Worm (Caenorhabditis elegans) whole organism, L4 larva: ENCODE results near the gene M01F1.8.

Source experiments
- F26F4.8 ChIP-seq: fragments of 200-800 bp; sonication (Bioruptor generic); conservative IDR thresholded peaks from 2 replicates; pipeline ENCODE4 v1.3.6; 2022; ENCODE audit warnings: missing genetic modification characterization, missing compliant biosample characterization
- R02D3.7 ChIP-seq: fragments of 150-350 bp; sonication (generic microtip); optimal IDR thresholded peaks from 3 replicates; lab custom pipeline; 2014; ENCODE audit warnings: missing biosample characterization, missing genetic modification characterization
- Y105C5A.15 ChIP-seq: fragments of 200-800 bp; sonication (Bioruptor generic); IDR thresholded peaks from 2 replicates; pipeline ENCODE4 v1.3.6; 2022; ENCODE audit warnings: missing genetic modification characterization, missing compliant biosample characterization
- aha-1 ChIP-seq: fragments of 150-350 bp; peaks from one replicate; lab custom pipeline; 2014; ENCODE audit warnings: missing biosample characterization, missing genetic modification characterization
- attf-4 ChIP-seq: sonication (generic microtip); optimal IDR thresholded peaks from 3 replicates; lab custom pipeline; 2017; ENCODE audit warnings: missing biosample characterization, missing genetic modification characterization
- ceh-28 ChIP-seq: fragments of 150-350 bp; optimal IDR thresholded peaks from 2 replicates; lab custom pipeline; 2014; ENCODE audit warnings: missing biosample characterization, missing genetic modification reagents, missing genetic modification characterization
- ceh-32 ChIP-seq: sonication (generic microtip); optimal IDR thresholded peaks from 2 replicates; lab custom pipeline; 2016; ENCODE audit warnings: mild to moderate bottlenecking, missing genetic modification characterization, missing compliant biosample characterization; ENCODE audit not compliant: poor library complexity
- cey-2 ChIP-seq: sonication (generic microtip); optimal IDR thresholded peaks from 3 replicates; lab custom pipeline; 2017; ENCODE audit warnings: missing genetic modification characterization, mild to moderate bottlenecking, missing compliant biosample characterization, antibody characterized with exemption, borderline replicate concordance; ENCODE audit not compliant: insufficient read depth
- daf-12 ChIP-seq: fragments of 150-350 bp; optimal IDR thresholded peaks from 2 replicates; lab custom pipeline; 2014; ENCODE audit warnings: missing biosample characterization, missing genetic modification reagents, missing genetic modification characterization
- daf-16 ChIP-seq, 3 experiments: sonication (generic microtip); optimal IDR thresholded peaks; 2 replicates each; lab custom pipeline; 2016 to 2017; ENCODE audit warnings: missing genetic modification characterization in 3 of 3, missing genetic modification reagents in 3 of 3, mild to moderate bottlenecking in 2 of 3, missing compliant biosample characterization in 2 of 3, missing biosample characterization in 1 of 3, moderate library complexity in 1 of 3
- daf-19 ChIP-seq: fragments of 200-800 bp; sonication (Bioruptor generic); conservative IDR thresholded peaks from 2 replicates; pipeline ENCODE4 v1.3.6; 2022; ENCODE audit warnings: missing genetic modification characterization, missing compliant biosample characterization
- dmd-6 ChIP-seq: fragments of 200-800 bp; sonication (Bioruptor generic); IDR thresholded peaks from 2 replicates; pipeline ENCODE4 v1.3.6; 2022; ENCODE audit warnings: missing genetic modification reagents, missing genetic modification characterization, missing compliant biosample characterization
- dve-1 ChIP-seq: sonication (generic microtip); optimal IDR thresholded peaks from 2 replicates; lab custom pipeline; 2017; ENCODE audit warnings: antibody characterized with exemption, mild to moderate bottlenecking, missing genetic modification characterization, missing compliant biosample characterization; ENCODE audit not compliant: insufficient read depth
- egl-43 ChIP-seq: fragments of 200-800 bp; sonication (Bioruptor generic); IDR thresholded peaks from 2 replicates; pipeline ENCODE4 v1.3.6; 2022; ENCODE audit warnings: missing genetic modification reagents, missing genetic modification characterization, missing compliant biosample characterization
- gei-8 ChIP-seq: fragments of 200-800 bp; sonication (Bioruptor generic); optimal IDR thresholded peaks from 2 replicates; lab custom pipeline; 2018; ENCODE audit warnings: mild to moderate bottlenecking, missing genetic modification characterization, missing compliant biosample characterization
- hif-1 ChIP-seq, 2 experiments: sonication (generic microtip); optimal IDR thresholded peaks; 2 replicates each; lab custom pipeline; 2016 to 2017; ENCODE audit warnings: missing compliant biosample characterization in 2 of 2, missing genetic modification characterization in 2 of 2, missing genetic modification reagents in 2 of 2, missing genotype in 2 of 2, mild to moderate bottlenecking in 1 of 2
- hlh-11 ChIP-seq: fragments of 200-800 bp; sonication (Bioruptor generic); optimal IDR thresholded peaks from 2 replicates; lab custom pipeline; 2018; ENCODE audit warnings: mild to moderate bottlenecking, missing genetic modification characterization, missing compliant biosample characterization
- lim-7 ChIP-seq: fragments of 200-800 bp; sonication (Bioruptor generic); IDR thresholded peaks from 2 replicates; pipeline ENCODE4 v1.3.6; 2022; ENCODE audit warnings: missing genetic modification characterization, missing compliant biosample characterization
- lin-38 ChIP-seq: fragments of 200-800 bp; sonication (Bioruptor generic); IDR thresholded peaks from 2 replicates; pipeline ENCODE4 v1.3.6; 2022; ENCODE audit warnings: missing genetic modification reagents, missing genetic modification characterization, missing compliant biosample characterization
- lin-39 ChIP-seq: fragments of 150-350 bp; optimal IDR thresholded peaks from 2 replicates; lab custom pipeline; 2014; ENCODE audit warnings: missing biosample characterization, missing genetic modification reagents, missing genetic modification characterization
- mdt-29 ChIP-seq: fragments of 200-800 bp; sonication (Bioruptor generic); IDR thresholded peaks from 2 replicates; pipeline ENCODE4 v1.3.6; 2022; ENCODE audit warnings: missing genetic modification reagents, missing genetic modification characterization, missing compliant biosample characterization
- mes-2 ChIP-seq: sonication (generic microtip); optimal IDR thresholded peaks from 2 replicates; lab custom pipeline; 2016; ENCODE audit warnings: missing genotype, mild to moderate bottlenecking, missing genetic modification characterization, missing compliant biosample characterization; ENCODE audit not compliant: poor library complexity, severe bottlenecking
- nhr-237 ChIP-seq: sonication (generic microtip); optimal IDR thresholded peaks from 2 replicates; lab custom pipeline; 2017; ENCODE audit warnings: missing biosample characterization, missing genetic modification characterization
- nhr-28 ChIP-seq: fragments of 150-350 bp; optimal IDR thresholded peaks from 2 replicates; lab custom pipeline; 2014; ENCODE audit warnings: missing biosample characterization, missing genetic modification characterization
- nhr-76 ChIP-seq: fragments of 150-350 bp; optimal IDR thresholded peaks from 2 replicates; lab custom pipeline; 2014; ENCODE audit warnings: missing biosample characterization, missing genetic modification characterization
- php-3 ChIP-seq: fragments of 200-800 bp; sonication (Bioruptor generic); IDR thresholded peaks from 2 replicates; pipeline ENCODE4 v1.3.6; 2022; ENCODE audit warnings: missing genetic modification reagents, missing genetic modification characterization, missing compliant biosample characterization
- pqm-1 ChIP-seq: sonication (generic microtip); optimal IDR thresholded peaks from 2 replicates; lab custom pipeline; 2017; ENCODE audit warnings: missing biosample characterization, missing genetic modification characterization
- sdz-12 ChIP-seq: fragments of 200-800 bp; sonication (Bioruptor generic); optimal IDR thresholded peaks from 2 replicates; lab custom pipeline; 2018; ENCODE audit warnings: mild to moderate bottlenecking, missing genetic modification characterization, missing compliant biosample characterization
- set-16 ChIP-seq: fragments of 200-800 bp; sonication (Bioruptor generic); IDR thresholded peaks from 2 replicates; pipeline ENCODE4 v1.3.6; 2022; ENCODE audit warnings: missing genetic modification reagents, missing genetic modification characterization, missing compliant biosample characterization
- tra-1 ChIP-seq: fragments of 200-800 bp; sonication (Bioruptor generic); IDR thresholded peaks from 2 replicates; pipeline ENCODE4 v1.3.6; 2022; ENCODE audit warnings: missing genetic modification reagents, missing genetic modification characterization, missing compliant biosample characterization
- unc-62 ChIP-seq, 3 experiments: fragments of 150-350 bp in 1 of 3; sonication (generic microtip); optimal IDR thresholded peaks in 2 of 3; peaks in 1 of 3; 1 replicate in 1 of 3; 2 replicates in 2 of 3; lab custom pipeline; 2014 to 2017; ENCODE audit warnings: missing biosample characterization in 3 of 3, missing genetic modification characterization in 3 of 3, missing genetic modification reagents in 3 of 3, missing genotype in 1 of 3
- zfp-3 ChIP-seq: fragments of 200-800 bp; sonication (Bioruptor generic); conservative IDR thresholded peaks from 2 replicates; pipeline ENCODE4 v1.3.6; 2022; ENCODE audit warnings: missing genetic modification reagents, missing genetic modification characterization, missing compliant biosample characterization

M01F1.8 gene

ce11 chrIII:3470973-3471372 is 31.4 kb downstream of the M01F1.8 start:
- TF ChIP-seq daf-16 (GFP tag; optimal IDR thresholded peaks at IDR 0.05; lab: Kevin White, UChicago) (no peak), daf-16 (tag; optimal IDR thresholded peaks at IDR 0.05; lab: Kevin White, UChicago) (peak; percentile 12), mdt-29 (GFP tag; lab: Robert Waterston, UW) (no peak)

ce11 chrIII:3470433-3470832 is 31.9 kb downstream of the M01F1.8 start:
- peak; percentile 40 for TF ChIP-seq hlh-11 (tag; lab: Kevin White, UChicago)
- no peak for TF ChIP-seq set-16 (GFP tag; lab: Robert Waterston, UW)
- no peak for TF ChIP-seq sdz-12 (GFP tag; lab: Kevin White, UChicago)
- TF ChIP-seq lin-38 (GFP tag; lab: Robert Waterston, UW), result no peak
- TF ChIP-seq lin-39 (tag; lab: Kevin White, UChicago), result no peak
- TF ChIP-seq R02D3.7, result no peak
- TF ChIP-seq zfp-3 (GFP tag; lab: Robert Waterston, UW), result no peak
- no peak for TF ChIP-seq egl-43 (GFP tag; lab: Robert Waterston, UW)
- peak; percentile 97 for TF ChIP-seq nhr-28 (tag; lab: Kevin White, UChicago)
- TF ChIP-seq gei-8, result no peak
- TF ChIP-seq ceh-28 (tag; lab: Kevin White, UChicago), result no peak
- peak in 1 of 2 experiments; percentile 79 for TF ChIP-seq unc-62 (GFP tag; optimal IDR thresholded peaks at IDR 0.05 in 1 of 2; lab: Kevin White, UChicago)
- no peak for TF ChIP-seq unc-62 (tag; optimal IDR thresholded peaks at IDR 0.05; lab: Kevin White, UChicago)
- no peak for TF ChIP-seq daf-12
- TF ChIP-seq F26F4.8, result no peak
- TF ChIP-seq php-3 (GFP tag; lab: Robert Waterston, UW), result 0 out of 2 replicates have a peak, but pooled peaks have one; percentile 28
- 0 out of 2 replicates have a peak, but pooled peaks have one; percentile 30 for TF ChIP-seq tra-1 (GFP tag; lab: Robert Waterston, UW)
- no peak for TF ChIP-seq ceh-32 (tag; lab: Kevin White, UChicago)

- TF ChIP-seq lim-7 (GFP tag; lab: Robert Waterston, UW), result no peak
- TF ChIP-seq mes-2 (tag; lab: Kevin White, UChicago), result peak; percentile 29
- no peak for TF ChIP-seq attf-4 (tag; lab: Kevin White, UChicago)
- TF ChIP-seq daf-16 (GFP tag; optimal IDR thresholded peaks at IDR 0.05; lab: Kevin White, UChicago), result no peak
- peak; percentile 34 for TF ChIP-seq daf-16 (tag; optimal IDR thresholded peaks at IDR 0.05; lab: Kevin White, UChicago)
These were observed 32.7 kb downstream of the M01F1.8 start, which contains the start of gene smim-14 for ce11 chrIII:3469646-3470045. Gene smim-14 (minus strand): TSS chrIII:3469746.

ce11 chrIII:3468384-3468783 is 34.0 kb downstream of the M01F1.8 start:
- no peak for TF ChIP-seq zfp-3 (GFP tag; lab: Robert Waterston, UW)
- TF ChIP-seq pqm-1 (tag; lab: Kevin White, UChicago), result peak; percentile 30
- peak; percentile 20; the same call in 1 of the 2 replicates for TF ChIP-seq dmd-6 (GFP tag; lab: Robert Waterston, UW)
- peak; percentile 33 for TF ChIP-seq hlh-11 (tag; lab: Kevin White, UChicago)
- peak; percentile 5 for TF ChIP-seq dve-1 (tag; lab: Kevin White, UChicago)
- peak; percentile 36 for TF ChIP-seq nhr-28 (tag; lab: Kevin White, UChicago)
- no peak for TF ChIP-seq gei-8
- TF ChIP-seq nhr-76 (tag; lab: Kevin White, UChicago), result no peak
- peak; percentile 62 for TF ChIP-seq aha-1

- TF ChIP-seq lin-38 (GFP tag; lab: Robert Waterston, UW) (no peak), cey-2 (tag; lab: Kevin White, UChicago) (no peak), daf-19 (GFP tag; lab: Robert Waterston, UW) (no peak), tra-1 (GFP tag; lab: Robert Waterston, UW) (no peak), Y105C5A.15 (GFP tag; lab: Robert Waterston, UW) (no peak), hif-1 (tag; optimal IDR thresholded peaks at IDR 0.05; lab: Kevin White, UChicago) (no peak), nhr-237 (tag; lab: Kevin White, UChicago) (no peak)
These were observed 35.3 kb downstream of the M01F1.8 start for ce11 chrIII:3467013-3467412.
